Fruit fly (Drosophila melanogaster): ENCODE results near the gene sloth2.
A peak's percentile ranks its signal among the peaks of the same experiment; 100 is the strongest.

sloth2 gene

dm6 chrX:7013320-7014214 lies 2.4 kb downstream of the sloth2 start, which contains the start of the genes CG3032 and CG4593 (continued):
- peak; percentile 82 for TF ChIP-seq CG17359 (tag; optimal IDR thresholded peaks at IDR 0.05)
- TF ChIP-seq dati (GFP tag; IDR thresholded peaks at IDR 0.05) = peak; percentile 79
- TF ChIP-seq CG4707 (GFP tag; optimal IDR thresholded peaks at IDR 0.05) = no peak
- TF ChIP-seq CG10565 (GFP tag; optimal IDR thresholded peaks at IDR 0.05) = no peak
- TF ChIP-seq CG1233 (GFP tag; optimal IDR thresholded peaks at IDR 0.05) = peak; percentile 64
- TF ChIP-seq eyg (GFP tag; optimal IDR thresholded peaks at IDR 0.05) = peak; percentile 36
- no peak for TF ChIP-seq CG1832 (GFP tag; optimal IDR thresholded peaks at IDR 0.05)
- no peak for TF ChIP-seq zen2 (GFP tag; IDR thresholded peaks at IDR 0.05; ENCODE audit: partially characterized antibody)
- peak; percentile 38 for TF ChIP-seq Dref (GFP tag; IDR thresholded peaks at IDR 0.05)
- TF ChIP-seq CG6272 (GFP tag; IDR thresholded peaks at IDR 0.05) = peak; percentile 87
- TF ChIP-seq Bteb2 (GFP tag; optimal IDR thresholded peaks at IDR 0.05) = peak; percentile 72
- peak; percentile 80 for TF ChIP-seq NfI (GFP tag; optimal IDR thresholded peaks at IDR 0.05)
- peak; percentile 87 for TF ChIP-seq CG32767 (GFP tag; IDR thresholded peaks at IDR 0.05)
- no peak for TF ChIP-seq repo (GFP tag; optimal IDR thresholded peaks at IDR 0.05)
- TF ChIP-seq CG10321 (GFP tag; IDR thresholded peaks at IDR 0.05) = 0 out of 2 replicates have a peak, but pooled peaks have one; percentile 49
- TF ChIP-seq D (optimal IDR thresholded peaks at IDR 0.05) = no peak
- peak; percentile 24 for TF ChIP-seq D (GFP tag; optimal IDR thresholded peaks at IDR 0.05)
- TF ChIP-seq sim (GFP tag; IDR thresholded peaks at IDR 0.05) = no peak
- 0 out of 2 replicates have a peak, but pooled peaks have one; percentile 32 for TF ChIP-seq gt (GFP tag; IDR thresholded peaks at IDR 0.05)
- peak; percentile 68; the same call in 2 of the 3 replicates for TF ChIP-seq Optix (GFP tag; IDR thresholded peaks at IDR 0.05)
- peak; percentile 19 for TF ChIP-seq Vsx1 (GFP tag; optimal IDR thresholded peaks at IDR 0.05)
- TF ChIP-seq amos (GFP tag; IDR thresholded peaks at IDR 0.05; ENCODE audit: partially characterized antibody) = no peak
- peak; percentile 54 for TF ChIP-seq CG7987 (GFP tag; optimal IDR thresholded peaks at IDR 0.05)
- no peak for TF ChIP-seq CG7963 (GFP tag; IDR thresholded peaks at IDR 0.05; ENCODE audit: partially characterized antibody)
- TF ChIP-seq usp (GFP tag; optimal IDR thresholded peaks at IDR 0.05) = no peak
- peak; percentile 53; the same call in 1 of the 2 replicates for TF ChIP-seq ro (GFP tag; IDR thresholded peaks at IDR 0.05)
- no peak for TF ChIP-seq CG15479 (GFP tag; optimal IDR thresholded peaks at IDR 0.05)
- TF ChIP-seq CG2120 (GFP tag; optimal IDR thresholded peaks at IDR 0.05) = peak; percentile 94
- TF ChIP-seq dan (GFP tag; IDR thresholded peaks at IDR 0.05) = peak; percentile 48; the same call in 1 of the 2 replicates
- no peak for TF ChIP-seq pfk (GFP tag; optimal IDR thresholded peaks at IDR 0.05)
- peak; percentile 56 for TF ChIP-seq vfl (GFP tag; optimal IDR thresholded peaks at IDR 0.05)
- TF ChIP-seq bsh (GFP tag; optimal IDR thresholded peaks at IDR 0.05) = peak; percentile 47 to 79
- TF ChIP-seq Awh (GFP tag; IDR thresholded peaks at IDR 0.05) = peak; percentile 85
- TF ChIP-seq wor (GFP tag; IDR thresholded peaks at IDR 0.05) = peak; percentile 74
- TF ChIP-seq fd96Cb (tag; optimal IDR thresholded peaks at IDR 0.05) = peak; percentile 77
- TF ChIP-seq CG13624 (GFP tag; optimal IDR thresholded peaks at IDR 0.05) = peak; percentile 67
- peak; percentile 85 for TF ChIP-seq CG7372 (GFP tag; IDR thresholded peaks at IDR 0.05)
- peak; percentile 44 for TF ChIP-seq CG6765 (GFP tag; optimal IDR thresholded peaks at IDR 0.05)
- no peak for TF ChIP-seq hbn (GFP tag; IDR thresholded peaks at IDR 0.05; ENCODE audit: partially characterized antibody)
- TF ChIP-seq CG4854 (GFP tag; optimal IDR thresholded peaks at IDR 0.05) = peak; percentile 61
- TF ChIP-seq ap (GFP tag; IDR thresholded peaks at IDR 0.05) = peak; percentile 66
- peak; percentile 97 for TF ChIP-seq Drgx (GFP tag; IDR thresholded peaks at IDR 0.05)
- peak; percentile 77 for TF ChIP-seq CG13424 (tag; optimal IDR thresholded peaks at IDR 0.05)
- TF ChIP-seq Sry-δ (GFP tag; optimal IDR thresholded peaks at IDR 0.05) = peak; percentile 73
- no peak for TF ChIP-seq NC2α (GFP tag; optimal IDR thresholded peaks at IDR 0.05)
- TF ChIP-seq gce (GFP tag; IDR thresholded peaks at IDR 0.05) = peak; percentile 79; the same call in 2 of the 3 replicates
- peak; percentile 85 for TF ChIP-seq Sox102F (GFP tag; optimal IDR thresholded peaks at IDR 0.05)
- TF ChIP-seq D19B (GFP tag; optimal IDR thresholded peaks at IDR 0.05) = peak; percentile 58
- no peak for TF ChIP-seq CG10274 (GFP tag; optimal IDR thresholded peaks at IDR 0.05)
